Fruit fly (Drosophila melanogaster): ENCODE results near the gene orb2.
A peak's percentile ranks its signal among the peaks of the same experiment; 100 is the strongest.

orb2 gene

dm6 chr3L:8997686-8998239 lies 43.5 kb upstream of the orb2 start, which contains the start of the genes smg and CG5087 (continued):
- TF ChIP-seq Sox100B (GFP tag; optimal IDR thresholded peaks at IDR 0.05) (no peak), CG7928 (GFP tag; optimal IDR thresholded peaks at IDR 0.05) (peak; percentile 42), Bgb (GFP tag; IDR thresholded peaks at IDR 0.05; ENCODE audit: partially characterized antibody) (peak; percentile 73; the same call in 1 of the 2 replicates), nerfin-2 (GFP tag; IDR thresholded peaks at IDR 0.05; ENCODE audit: partially characterized antibody) (no peak), CG12071 (GFP tag; optimal IDR thresholded peaks at IDR 0.05) (no peak), ato (GFP tag; IDR thresholded peaks at IDR 0.05; ENCODE audit: partially characterized antibody) (peak; percentile 59), zfh2 (GFP tag; optimal IDR thresholded peaks at IDR 0.05) (peak; percentile 55), Hr3 (GFP tag; optimal IDR thresholded peaks at IDR 0.05) (peak; percentile 52), B-H1 (GFP tag; IDR thresholded peaks at IDR 0.05) (no peak), slp2 (GFP tag; optimal IDR thresholded peaks at IDR 0.05) (no peak), abd-A (tag; optimal IDR thresholded peaks at IDR 0.05) (peak; percentile 96), slbo (GFP tag; IDR thresholded peaks at IDR 0.05) (peak; percentile 81), CG11093 (GFP tag; IDR thresholded peaks at IDR 0.05) (no peak), HLH3B (GFP tag; IDR thresholded peaks at IDR 0.05) (no peak), CG3838 (GFP tag; optimal IDR thresholded peaks at IDR 0.05) (no peak), CG10274 (GFP tag; optimal IDR thresholded peaks at IDR 0.05) (no peak), fu2 (GFP tag; optimal IDR thresholded peaks at IDR 0.05) (peak; percentile 47), slou (GFP tag; optimal IDR thresholded peaks at IDR 0.05) (no peak), CG30020 (tag; optimal IDR thresholded peaks at IDR 0.05) (no peak), disco-r (GFP tag; optimal IDR thresholded peaks at IDR 0.05) (no peak), D (optimal IDR thresholded peaks at IDR 0.05) (no peak), D (GFP tag; optimal IDR thresholded peaks at IDR 0.05) (no peak), trem (tag; optimal IDR thresholded peaks at IDR 0.05) (peak; percentile 86), crp (GFP tag; optimal IDR thresholded peaks at IDR 0.05) (peak in 1 of 2 experiments; percentile 1), Pdp1 (GFP tag; optimal IDR thresholded peaks at IDR 0.05) (peak in 1 of 2 experiments; percentile 67), Stat92E (GFP tag; optimal IDR thresholded peaks at IDR 0.05) (peak in 1 of 3 experiments; percentile 52), CG13296 (GFP tag; optimal IDR thresholded peaks at IDR 0.05) (peak; percentile 48), CG5953 (GFP tag; IDR thresholded peaks at IDR 0.05) (no peak), crc (GFP tag; optimal IDR thresholded peaks at IDR 0.05) (no peak), CG9932 (GFP tag; IDR thresholded peaks at IDR 0.05) (peak; percentile 80), lilli (GFP tag; optimal IDR thresholded peaks at IDR 0.05) (peak; percentile 54), CG1603 (tag; optimal IDR thresholded peaks at IDR 0.05) (peak; percentile 94), ATbp (GFP tag; optimal IDR thresholded peaks at IDR 0.05) (no peak), aop (GFP tag; IDR thresholded peaks at IDR 0.05) (no peak), rib (GFP tag; IDR thresholded peaks at IDR 0.05) (no peak), CG12219 (GFP tag; optimal IDR thresholded peaks at IDR 0.05) (no peak), CG11247 (GFP tag; IDR thresholded peaks at IDR 0.05) (peak; percentile 36; the same call in 1 of the 2 replicates), CG14050 (GFP tag; IDR thresholded peaks at IDR 0.05) (no peak), CG2129 (GFP tag; IDR thresholded peaks at IDR 0.05; ENCODE audit: partially characterized antibody) (no peak), repo (GFP tag; optimal IDR thresholded peaks at IDR 0.05) (peak; percentile 63), CG7786 (GFP tag; optimal IDR thresholded peaks at IDR 0.05) (peak; percentile 8), peb (GFP tag; IDR thresholded peaks at IDR 0.05) (no peak), onecut (GFP tag; IDR thresholded peaks at IDR 0.05) (peak; percentile 63), CG10979 (tag; optimal IDR thresholded peaks at IDR 0.05) (no peak), cas (GFP tag; IDR thresholded peaks at IDR 0.05) (0 out of 2 replicates have a peak, but pooled peaks have one; percentile 25), Dip3 (GFP tag; optimal IDR thresholded peaks at IDR 0.05) (peak; percentile 73), Lim3 (GFP tag; IDR thresholded peaks at IDR 0.05) (no peak), eyg (GFP tag; optimal IDR thresholded peaks at IDR 0.05) (peak; percentile 17), CG8089 (GFP tag; optimal IDR thresholded peaks at IDR 0.05) (peak; percentile 49), CG1602 (GFP tag; optimal IDR thresholded peaks at IDR 0.05) (no peak), CG4820 (GFP tag; optimal IDR thresholded peaks at IDR 0.05) (no peak)

All from whole organism, embryonic.